Fruit fly (Drosophila melanogaster): ENCODE measurements around the gene emc.

emc gene

DNA sequence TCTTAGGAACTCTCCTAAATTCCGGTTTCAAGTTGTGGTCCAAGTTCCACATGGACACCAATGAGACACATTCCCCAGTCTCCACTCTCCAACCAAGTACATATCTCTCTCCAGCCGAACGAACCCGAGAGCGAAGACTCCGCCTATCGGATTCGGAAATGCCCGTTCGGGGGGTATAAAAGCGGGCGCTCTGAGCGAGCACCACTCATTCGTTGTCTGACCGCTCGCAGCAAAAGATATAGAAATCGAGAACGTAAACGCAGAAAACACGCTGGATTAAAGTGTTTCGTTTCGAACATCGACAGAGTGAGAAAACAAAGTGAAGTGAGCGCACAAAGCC is at the start of gene emc (continued):
- TF ChIP-seq D (optimal IDR thresholded peaks at IDR 0.05), result no peak
- TF ChIP-seq D (GFP tag; optimal IDR thresholded peaks at IDR 0.05), result peak; percentile 22
- TF ChIP-seq CG6272 (GFP tag; IDR thresholded peaks at IDR 0.05), result no peak
- TF ChIP-seq chm (GFP tag; IDR thresholded peaks at IDR 0.05), result peak; percentile 99
- TF ChIP-seq Hey (tag; optimal IDR thresholded peaks at IDR 0.05), result peak; percentile 51
- no peak for TF ChIP-seq cas (GFP tag; IDR thresholded peaks at IDR 0.05)
- TF ChIP-seq zen2 (GFP tag; IDR thresholded peaks at IDR 0.05; ENCODE audit: partially characterized antibody), result peak; percentile 60; the same call in 2 of the 3 replicates
- TF ChIP-seq CG4404 (GFP tag; IDR thresholded peaks at IDR 0.05), result no peak
- TF ChIP-seq cato (GFP tag; optimal IDR thresholded peaks at IDR 0.05; ENCODE audit: borderline replicate concordance), result no peak
- TF ChIP-seq gcm (GFP tag; optimal IDR thresholded peaks at IDR 0.05), result peak; percentile 72
- no peak for TF ChIP-seq lov (optimal IDR thresholded peaks at IDR 0.05)
- no peak for TF ChIP-seq lov (GFP tag; IDR thresholded peaks at IDR 0.05)
- peak; percentile 58 for TF ChIP-seq CG17912 (GFP tag; optimal IDR thresholded peaks at IDR 0.05)
- TF ChIP-seq emc (GFP tag; optimal IDR thresholded peaks at IDR 0.05), result no peak
- TF ChIP-seq CG6765 (GFP tag; optimal IDR thresholded peaks at IDR 0.05), result peak; percentile 74
- TF ChIP-seq CG4282 (GFP tag; optimal IDR thresholded peaks at IDR 0.05), result peak; percentile 50
- peak; percentile 45 for TF ChIP-seq Antp (GFP tag; optimal IDR thresholded peaks at IDR 0.05)
- TF ChIP-seq onecut (GFP tag; IDR thresholded peaks at IDR 0.05), result peak; percentile 75
- TF ChIP-seq CG7357 (GFP tag; IDR thresholded peaks at IDR 0.05), result no peak
- peak; percentile 7 for TF ChIP-seq bab2 (GFP tag; optimal IDR thresholded peaks at IDR 0.05)
- TF ChIP-seq MTF-1 (GFP tag; optimal IDR thresholded peaks at IDR 0.05; ENCODE audit: borderline replicate concordance), result peak; percentile 89
- peak; percentile 65 for TF ChIP-seq CG17359 (tag; optimal IDR thresholded peaks at IDR 0.05)
- no peak for TF ChIP-seq Ets65A (GFP tag)
- no peak for TF ChIP-seq da (GFP tag; optimal IDR thresholded peaks at IDR 0.05)
- TF ChIP-seq bigmax (GFP tag; optimal IDR thresholded peaks at IDR 0.05), result peak; percentile 26
- peak; percentile 88; the same call in 2 of the 3 replicates for TF ChIP-seq CG2199 (GFP tag; IDR thresholded peaks at IDR 0.05)
- TF ChIP-seq CG10462 (GFP tag; optimal IDR thresholded peaks at IDR 0.05), result no peak
- no peak for TF ChIP-seq CG1602 (GFP tag; optimal IDR thresholded peaks at IDR 0.05)
- peak; percentile 47 for TF ChIP-seq ERR (GFP tag; optimal IDR thresholded peaks at IDR 0.05)
- TF ChIP-seq Hr39 (optimal IDR thresholded peaks at IDR 0.05), result no peak
- no peak for TF ChIP-seq CG9437 (GFP tag; optimal IDR thresholded peaks at IDR 0.05)
- TF ChIP-seq Hmr (GFP tag; optimal IDR thresholded peaks at IDR 0.05), result peak; percentile 68
- TF ChIP-seq CG34422 (GFP tag; IDR thresholded peaks at IDR 0.05), result peak; percentile 47; the same call in 1 of the 3 replicates
- peak; percentile 47 for TF ChIP-seq CG17385 (GFP tag; optimal IDR thresholded peaks at IDR 0.05)
- TF ChIP-seq CG12659 (GFP tag; optimal IDR thresholded peaks at IDR 0.05), result no peak
- peak; percentile 48; the same call in 1 of the 3 replicates for TF ChIP-seq Optix (GFP tag; IDR thresholded peaks at IDR 0.05)
- TF ChIP-seq CG31388 (GFP tag; optimal IDR thresholded peaks at IDR 0.05), result no peak

DNA sequence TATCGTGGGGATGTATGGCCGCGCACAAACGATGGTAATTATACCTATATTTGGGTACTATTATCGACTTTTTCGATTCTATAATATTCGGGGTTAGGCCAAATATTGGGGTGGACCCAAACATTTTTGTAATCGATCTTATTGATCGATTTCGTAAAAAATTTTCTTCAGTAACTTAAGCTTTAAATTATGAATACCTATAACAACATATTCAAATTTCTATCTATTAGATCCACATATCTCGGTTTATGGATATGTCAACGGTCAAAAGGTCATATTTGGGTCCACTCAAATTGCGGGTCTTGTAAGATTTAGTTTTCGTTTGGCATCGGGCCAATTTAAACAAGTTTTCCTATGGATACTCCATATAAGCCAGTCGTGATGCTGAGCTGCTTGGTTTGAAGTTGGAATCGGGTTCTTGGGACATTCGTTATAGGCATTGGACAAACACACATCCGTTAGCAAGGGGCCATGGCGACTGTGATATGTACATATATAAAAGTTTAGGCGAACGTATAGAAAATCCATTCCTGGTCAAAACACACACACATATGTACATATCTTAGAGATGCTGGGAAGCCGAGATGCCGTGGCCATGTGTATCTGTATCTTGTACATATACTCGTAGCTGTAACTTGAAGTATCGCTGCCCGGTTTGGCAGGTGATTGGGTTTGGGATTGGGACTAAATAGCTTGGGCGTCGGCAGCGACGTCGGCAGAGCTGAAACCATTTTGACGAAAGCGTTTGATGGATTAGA is 48.9 kb upstream of the emc start:
- TF ChIP-seq Meics (GFP tag; optimal IDR thresholded peaks at IDR 0.05) (peak; percentile 72), Awh (GFP tag; IDR thresholded peaks at IDR 0.05) (peak; percentile 43; the same call in 1 of the 2 replicates), z (GFP tag; IDR thresholded peaks at IDR 0.05) (no peak), chm (GFP tag; IDR thresholded peaks at IDR 0.05) (peak; percentile 56; the same call in 1 of the 2 replicates), Pdp1 (GFP tag; optimal IDR thresholded peaks at IDR 0.05) (peak; percentile 5 to 59), aop (GFP tag; IDR thresholded peaks at IDR 0.05) (no peak), hkb (optimal IDR thresholded peaks at IDR 0.05) (no peak), hkb (GFP tag; IDR thresholded peaks at IDR 0.05) (peak; percentile 80), CG3838 (GFP tag; optimal IDR thresholded peaks at IDR 0.05) (no peak), zfh2 (GFP tag; optimal IDR thresholded peaks at IDR 0.05) (no peak), CG2712 (tag; optimal IDR thresholded peaks at IDR 0.05) (peak; percentile 69), ac (GFP tag; optimal IDR thresholded peaks at IDR 0.05) (no peak), Dbx (GFP tag; IDR thresholded peaks at IDR 0.05) (no peak), Gug (GFP tag; IDR thresholded peaks at IDR 0.05) (no peak), CG31224 (GFP tag; IDR thresholded peaks at IDR 0.05) (no peak), CG1792 (GFP tag; optimal IDR thresholded peaks at IDR 0.05) (no peak), CG4730 (GFP tag; IDR thresholded peaks at IDR 0.05) (no peak; the same call in 1 of the 2 replicates), CG18764 (GFP tag; optimal IDR thresholded peaks at IDR 0.05) (peak; percentile 52)
